Worm (Caenorhabditis elegans) whole organism, L1 larva: ENCODE results near the gene nhr-91.

Source experiments
- C16A3.4 ChIP-seq: fragments of 150-350 bp; optimal IDR thresholded peaks from 2 replicates; lab custom pipeline; 2014; ENCODE audit warnings: missing biosample characterization, missing genetic modification characterization
- C34B4.2 ChIP-seq: sonication (generic microtip); optimal IDR thresholded peaks from 2 replicates; lab custom pipeline; 2017; ENCODE audit warnings: mild to moderate bottlenecking, missing genetic modification characterization, missing compliant biosample characterization
- F16B12.6 ChIP-seq: fragments of 150-350 bp; optimal IDR thresholded peaks from 2 replicates; lab custom pipeline; 2014; ENCODE audit warnings: missing biosample characterization, missing genetic modification characterization
- Y116A8C.19 ChIP-seq: sonication (generic microtip); optimal IDR thresholded peaks from 2 replicates; lab custom pipeline; 2016; ENCODE audit warnings: missing compliant biosample characterization, missing genetic modification characterization, borderline replicate concordance
- blmp-1 ChIP-seq: fragments of 150-350 bp; optimal IDR thresholded peaks from 2 replicates; lab custom pipeline; 2014; ENCODE audit warnings: missing biosample characterization, missing genetic modification characterization
- ceh-63 ChIP-seq: fragments of 200-800 bp; sonication (Bioruptor generic); optimal IDR thresholded peaks from 2 replicates; lab custom pipeline; 2018; ENCODE audit warnings: mild to moderate bottlenecking, missing genetic modification characterization, missing compliant biosample characterization
- ceh-8 ChIP-seq: fragments of 200-800 bp; sonication (Bioruptor generic); optimal IDR thresholded peaks from 2 replicates; lab custom pipeline; 2018; ENCODE audit warnings: mild to moderate bottlenecking, missing genetic modification characterization, moderate library complexity, missing compliant biosample characterization
- ceh-82 ChIP-seq, 3 experiments: fragments of 150-350 bp in 1 of 3; sonication (generic microtip) in 2 of 3; optimal IDR thresholded peaks; 2 replicates each; lab custom pipeline; 2014 to 2017; ENCODE audit warnings: missing biosample characterization in 3 of 3, missing genetic modification characterization in 3 of 3
- ceh-88 ChIP-seq: fragments of 200-800 bp; sonication (Bioruptor generic); IDR thresholded peaks from 2 replicates; pipeline ENCODE4 v1.3.6; 2022; ENCODE audit warnings: missing genetic modification characterization, missing compliant biosample characterization
- ceh-90 ChIP-seq: sonication (generic microtip); optimal IDR thresholded peaks from 2 replicates; lab custom pipeline; 2016; ENCODE audit warnings: missing genetic modification characterization, missing compliant biosample characterization
- ces-1 ChIP-seq: fragments of 150-350 bp; optimal IDR thresholded peaks from 2 replicates; lab custom pipeline; 2014; ENCODE audit warnings: missing biosample characterization, missing genetic modification reagents, missing genetic modification characterization
- dpl-1 ChIP-seq, 3 experiments: fragments of 150-350 bp in 2 of 3; sonication (generic microtip) in 1 of 3; optimal IDR thresholded peaks; 2 replicates each; lab custom pipeline; 2014 to 2017; ENCODE audit warnings: missing biosample characterization in 3 of 3, missing genetic modification characterization in 3 of 3, missing genetic modification reagents in 3 of 3
- efl-1 ChIP-seq, 4 experiments: fragments of 150-350 bp; optimal IDR thresholded peaks in 3 of 4; peaks in 1 of 4; 1 replicate in 1 of 4; 2 replicates in 3 of 4; lab custom pipeline; 2014; ENCODE audit warnings: missing biosample characterization in 2 of 4, missing genetic modification characterization in 2 of 4, missing genetic modification reagents in 2 of 4
- egl-13 ChIP-seq: sonication (generic microtip); optimal IDR thresholded peaks from 2 replicates; lab custom pipeline; 2016; ENCODE audit warnings: missing genotype, missing genetic modification reagents, missing genetic modification characterization, missing compliant biosample characterization
- egl-27 ChIP-seq, 2 experiments: fragments of 150-350 bp in 1 of 2; sonication (generic microtip); optimal IDR thresholded peaks; 3 replicates each; lab custom pipeline; 2017 to 2018; ENCODE audit warnings: missing biosample characterization in 2 of 2, missing genetic modification characterization in 2 of 2, missing genetic modification reagents in 2 of 2
- ets-5 ChIP-seq: fragments of 200-800 bp; sonication (Bioruptor generic); IDR thresholded peaks from 2 replicates; pipeline ENCODE4 v1.3.6; 2022; ENCODE audit warnings: missing genetic modification characterization, missing compliant biosample characterization
- fkh-4 ChIP-seq: sonication (generic microtip); optimal IDR thresholded peaks from 2 replicates; lab custom pipeline; 2016; ENCODE audit warnings: missing compliant biosample characterization, missing genetic modification characterization, borderline replicate concordance
- fkh-8 ChIP-seq: sonication (generic microtip); optimal IDR thresholded peaks from 2 replicates; lab custom pipeline; 2016; ENCODE audit warnings: mild to moderate bottlenecking, missing genetic modification characterization, missing compliant biosample characterization
- hlh-17 ChIP-seq: fragments of 200-800 bp; sonication (Bioruptor generic); optimal IDR thresholded peaks from 2 replicates; lab custom pipeline; 2018; ENCODE audit warnings: missing genetic modification characterization, mild to moderate bottlenecking, missing compliant biosample characterization, moderate library complexity, borderline replicate concordance
- irx-1 ChIP-seq: sonication (generic microtip); optimal IDR thresholded peaks from 2 replicates; lab custom pipeline; 2016; ENCODE audit warnings: missing genetic modification characterization, missing compliant biosample characterization
- isw-1 ChIP-seq: fragments of 200-800 bp; sonication (Bioruptor generic); IDR thresholded peaks from 2 replicates; pipeline ENCODE4 v1.3.6; 2022; ENCODE audit warnings: missing genetic modification characterization, missing compliant biosample characterization
- lin-13 ChIP-seq: fragments of 150-350 bp; optimal IDR thresholded peaks from 2 replicates; lab custom pipeline; 2014; ENCODE audit warnings: missing biosample characterization, missing genetic modification reagents, missing genetic modification characterization
- lin-15B ChIP-seq: fragments of 150-350 bp; sonication (generic microtip); optimal IDR thresholded peaks from 3 replicates; lab custom pipeline; 2014; ENCODE audit warnings: missing biosample characterization, missing genetic modification characterization
- lin-35 ChIP-seq, 2 experiments: fragments of 150-350 bp; optimal IDR thresholded peaks; 2 replicates each; lab custom pipeline; 2014; ENCODE audit warnings: missing biosample characterization in 2 of 2, missing genetic modification characterization in 2 of 2, missing genetic modification reagents in 2 of 2
- lin-39 ChIP-seq: fragments of 150-350 bp; optimal IDR thresholded peaks from 2 replicates; lab custom pipeline; 2014; ENCODE audit warnings: missing biosample characterization, missing genetic modification reagents, missing genetic modification characterization
- lir-3 ChIP-seq: sonication (generic microtip); optimal IDR thresholded peaks from 2 replicates; lab custom pipeline; 2016; ENCODE audit warnings: mild to moderate bottlenecking, missing genetic modification characterization, moderate library complexity, missing compliant biosample characterization; ENCODE audit not compliant: poor library complexity
- lsy-2 ChIP-seq, 2 experiments: fragments of 150-350 bp; optimal IDR thresholded peaks; 2 replicates each; lab custom pipeline; 2014; ENCODE audit warnings: missing biosample characterization in 2 of 2, missing genetic modification characterization in 2 of 2
- mdl-1 ChIP-seq, 2 experiments: fragments of 150-350 bp; optimal IDR thresholded peaks; 2 replicates each; lab custom pipeline; 2014 to 2017; ENCODE audit warnings: missing biosample characterization in 2 of 2, missing genetic modification characterization in 2 of 2, inconsistent platforms in 1 of 2
- mef-2 ChIP-seq: fragments of 150-350 bp; optimal IDR thresholded peaks from 2 replicates; lab custom pipeline; 2014; ENCODE audit warnings: missing biosample characterization, missing genetic modification characterization
- mep-1 ChIP-seq: fragments of 150-350 bp; optimal IDR thresholded peaks from 2 replicates; lab custom pipeline; 2014; ENCODE audit warnings: missing biosample characterization, missing genetic modification characterization
- nhr-28 ChIP-seq: fragments of 150-350 bp; optimal IDR thresholded peaks from 2 replicates; lab custom pipeline; 2014; ENCODE audit warnings: missing biosample characterization, missing genetic modification characterization
- nhr-47 ChIP-seq: sonication (generic microtip); optimal IDR thresholded peaks from 2 replicates; lab custom pipeline; 2016; ENCODE audit warnings: mild to moderate bottlenecking, missing genetic modification characterization, moderate library complexity, missing compliant biosample characterization
- nhr-71 ChIP-seq: sonication (generic microtip); optimal IDR thresholded peaks from 2 replicates; lab custom pipeline; 2016; ENCODE audit warnings: mild to moderate bottlenecking, missing genetic modification characterization, moderate library complexity, missing compliant biosample characterization
- nhr-77 ChIP-seq: fragments of 150-350 bp; optimal IDR thresholded peaks from 2 replicates; lab custom pipeline; 2014; ENCODE audit warnings: missing biosample characterization, missing genetic modification characterization
- nhr-84 ChIP-seq: sonication (generic microtip); optimal IDR thresholded peaks from 2 replicates; lab custom pipeline; 2017; ENCODE audit warnings: missing biosample characterization, missing genetic modification characterization
- nhr-85 ChIP-seq: sonication (generic microtip); peaks from one replicate; lab custom pipeline; 2016; ENCODE audit warnings: missing genetic modification characterization, inconsistent platforms, missing compliant biosample characterization
- nhr-90 ChIP-seq: sonication (generic microtip); optimal IDR thresholded peaks from 2 replicates; lab custom pipeline; 2016; ENCODE audit warnings: mild to moderate bottlenecking, missing genetic modification characterization, missing compliant biosample characterization; ENCODE audit not compliant: poor library complexity
- pag-3 ChIP-seq: sonication (generic microtip); optimal IDR thresholded peaks from 2 replicates; lab custom pipeline; 2017; ENCODE audit warnings: missing genetic modification characterization, mild to moderate bottlenecking, missing compliant biosample characterization, antibody characterized with exemption, borderline replicate concordance; ENCODE audit not compliant: insufficient read depth
- rnt-1 ChIP-seq: sonication (generic microtip); optimal IDR thresholded peaks from 2 replicates; lab custom pipeline; 2016; ENCODE audit warnings: mild to moderate bottlenecking, missing genetic modification characterization, moderate library complexity, missing compliant biosample characterization
- snpc-4 ChIP-seq: fragments of 150-350 bp; optimal IDR thresholded peaks from 2 replicates; lab custom pipeline; 2014; ENCODE audit warnings: missing biosample characterization, missing genetic modification characterization
- snu-23 ChIP-seq: sonication (generic microtip); optimal IDR thresholded peaks from 2 replicates; lab custom pipeline; 2016; ENCODE audit warnings: missing genetic modification characterization, missing compliant biosample characterization
- sup-37 ChIP-seq: fragments of 200-800 bp; sonication (Bioruptor generic); optimal IDR thresholded peaks from 2 replicates; lab custom pipeline; 2018; ENCODE audit warnings: mild to moderate bottlenecking, missing genetic modification characterization, missing compliant biosample characterization
- swsn-7 ChIP-seq: sonication (generic microtip); optimal IDR thresholded peaks from 2 replicates; lab custom pipeline; 2016; ENCODE audit warnings: missing genetic modification characterization, missing compliant biosample characterization
- tbx-2 ChIP-seq: sonication (generic microtip); optimal IDR thresholded peaks from 2 replicates; lab custom pipeline; 2016; ENCODE audit warnings: missing genetic modification characterization, missing compliant biosample characterization
- tlp-1 ChIP-seq: fragments of 150-350 bp; optimal IDR thresholded peaks from 2 replicates; lab custom pipeline; 2014; ENCODE audit warnings: missing biosample characterization, missing genetic modification characterization
- unc-130 ChIP-seq: fragments of 150-350 bp; optimal IDR thresholded peaks from 2 replicates; lab custom pipeline; 2017; ENCODE audit warnings: missing biosample characterization, missing genetic modification characterization, inconsistent platforms
- unc-30 ChIP-seq: sonication (generic microtip); optimal IDR thresholded peaks from 2 replicates; lab custom pipeline; 2017; ENCODE audit warnings: missing biosample characterization, missing genetic modification characterization
- unc-98 ChIP-seq: fragments of 200-800 bp; sonication (Bioruptor generic); IDR thresholded peaks from 2 replicates; pipeline ENCODE4 v1.3.6; 2022; ENCODE audit warnings: missing genetic modification characterization, missing compliant biosample characterization
- zag-1 ChIP-seq: fragments of 150-350 bp; optimal IDR thresholded peaks from 2 replicates; lab custom pipeline; 2014; ENCODE audit warnings: missing biosample characterization, missing genetic modification characterization
- zip-4 ChIP-seq: fragments of 200-800 bp; sonication (Bioruptor generic); optimal IDR thresholded peaks from 2 replicates; lab custom pipeline; 2018; ENCODE audit warnings: mild to moderate bottlenecking, missing genetic modification characterization, moderate library complexity, missing compliant biosample characterization

The nhr-91 gene

DNA sequence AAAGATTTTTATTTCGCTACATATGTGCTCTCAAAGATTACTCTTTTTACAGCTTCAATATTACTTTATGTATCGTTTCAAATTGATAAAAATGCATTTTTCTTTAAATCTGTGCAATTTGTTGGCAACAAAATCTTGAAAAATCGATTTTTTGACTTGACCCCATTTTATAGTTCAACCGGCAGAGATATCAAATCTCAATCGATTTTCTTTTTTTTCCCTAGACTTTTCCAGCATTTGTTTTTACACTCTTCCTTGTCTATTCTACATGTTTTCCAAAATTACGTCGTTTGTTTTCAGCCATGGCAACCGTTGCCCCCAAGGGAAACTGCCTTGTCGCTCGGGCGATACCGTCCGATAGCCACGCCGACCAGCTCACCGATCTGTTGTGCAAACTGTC lies 45.8 kb downstream of the nhr-91 start, which contains the start of gene nfki-1:
Gene nfki-1, plus strand, starts transcription at position 301 of the 400 bp plus-strand sequence.
- TF ChIP-seq sup-37 (GFP tag; lab: Kevin White, UChicago) (no peak), zip-4 (GFP tag; lab: Kevin White, UChicago) (no peak), efl-1 (optimal IDR thresholded peaks at IDR 0.05; lab: Kevin White, UChicago) (no peak), efl-1 (GFP tag; optimal IDR thresholded peaks at IDR 0.05 in 1 of 2; lab: Kevin White, UChicago) (no peak), nhr-71 (no peak), hlh-17 (GFP tag; lab: Kevin White, UChicago) (no peak)

- TF ChIP-seq mdl-1 (tag; optimal IDR thresholded peaks at IDR 0.05; lab: Kevin White, UChicago) (no peak), swsn-7 (tag; lab: Kevin White, UChicago) (no peak), tbx-2 (no peak), fkh-4 (tag; lab: Kevin White, UChicago) (no peak), rnt-1 (tag; lab: Kevin White, UChicago) (no peak), ceh-88 (GFP tag; lab: Robert Waterston, UW) (no peak), lin-39 (tag; lab: Kevin White, UChicago) (no peak), irx-1 (no peak), ceh-82 (tag; optimal IDR thresholded peaks at IDR 0.05; lab: Kevin White, UChicago) (peak in 1 of 3 experiments; percentile 17), pag-3 (tag; lab: Kevin White, UChicago) (no peak), fkh-8 (peak; percentile 64), snpc-4 (tag; lab: Kevin White, UChicago) (no peak), tlp-1 (tag; lab: Kevin White, UChicago) (no peak), mep-1 (no peak), ceh-63 (GFP tag; lab: Kevin White, UChicago) (no peak), lin-35 (GFP tag; optimal IDR thresholded peaks at IDR 0.05; lab: Kevin White, UChicago) (no peak), nhr-90 (tag; lab: Kevin White, UChicago) (no peak), egl-27 (tag; optimal IDR thresholded peaks at IDR 0.05; lab: Kevin White, UChicago) (no peak), dpl-1 (GFP tag; optimal IDR thresholded peaks at IDR 0.05; lab: Kevin White, UChicago) (no peak), Y116A8C.19 (tag; lab: Kevin White, UChicago) (no peak), zag-1 (tag; lab: Kevin White, UChicago) (no peak), lir-3 (tag; lab: Kevin White, UChicago) (no peak), unc-130 (tag; lab: Kevin White, UChicago) (no peak), nhr-47 (tag; lab: Kevin White, UChicago) (peak; percentile 57), nhr-85 (tag; lab: Kevin White, UChicago) (no peak), nhr-77 (tag; lab: Kevin White, UChicago) (no peak), ces-1 (GFP tag; lab: Kevin White, UChicago) (no peak), nhr-84 (tag; lab: Kevin White, UChicago) (no peak), nhr-28 (tag; lab: Kevin White, UChicago) (no peak), ceh-90 (no peak), snu-23 (peak; percentile 16), lsy-2 (tag; optimal IDR thresholded peaks at IDR 0.05; lab: Kevin White, UChicago) (peak; percentile 17 to 28), lin-15B (tag; lab: Kevin White, UChicago) (no peak), F16B12.6 (tag; lab: Kevin White, UChicago) (no peak), blmp-1 (tag; lab: Kevin White, UChicago) (no peak), egl-13 (peak; percentile 74), ets-5 (GFP tag; lab: Robert Waterston, UW) (no peak), unc-30 (tag; lab: Kevin White, UChicago) (no peak), unc-98 (GFP tag; lab: Robert Waterston, UW) (no peak), hlh-17 (GFP tag; lab: Kevin White, UChicago) (no peak), C34B4.2 (tag; lab: Kevin White, UChicago) (no peak), efl-1 (optimal IDR thresholded peaks at IDR 0.05; lab: Kevin White, UChicago) (no peak), efl-1 (GFP tag; optimal IDR thresholded peaks at IDR 0.05 in 1 of 2; lab: Kevin White, UChicago) (no peak), isw-1 (GFP tag; lab: Robert Waterston, UW) (no peak), lin-13 (GFP tag; lab: Kevin White, UChicago) (no peak), ceh-8 (GFP tag; lab: Kevin White, UChicago) (no peak), mef-2 (tag; lab: Kevin White, UChicago) (no peak), C16A3.4 (tag; lab: Kevin White, UChicago) (no peak)
These were observed 46.4 kb downstream of the nhr-91 start for ce11 chrX:15355603-15356002.
